Worm (Caenorhabditis elegans): ENCODE data around the gene scl-11.

The scl-11 gene

ce11 chrIV:13051073-13051472 is at the start of gene scl-11:
Gene scl-11 (plus strand): TSS chrIV:13051373.
- TF ChIP-seq W03F9.2 (tag; optimal IDR thresholded peaks at IDR 0.05) (no peak), dao-5 (tag; optimal IDR thresholded peaks at IDR 0.05) (no peak), him-1 (tag; optimal IDR thresholded peaks at IDR 0.05) (no peak)

ce11 chrIV:13008405-13009208 is 42.6 kb upstream of the scl-11 start, which contains the start of gene mbk-2:
Gene mbk-2 (plus strand): TSS chrIV:13009158.
- TF ChIP-seq W03F9.2 (tag; optimal IDR thresholded peaks at IDR 0.05) (no peak), him-1 (tag; optimal IDR thresholded peaks at IDR 0.05) (no peak), dao-5 (tag; optimal IDR thresholded peaks at IDR 0.05) (no peak)

- no peak for TF ChIP-seq dao-5 (tag; optimal IDR thresholded peaks at IDR 0.05)
- no peak for TF ChIP-seq W03F9.2 (tag; optimal IDR thresholded peaks at IDR 0.05)
These were observed 41.7 kb upstream of the scl-11 start for ce11 chrIV:13009507-13009906.

ce11 chrIV:13013231-13013630 is 37.9 kb upstream of the scl-11 start:
- no peak for TF ChIP-seq W03F9.2 (tag; optimal IDR thresholded peaks at IDR 0.05)

- no peak for TF ChIP-seq dao-5 (tag; optimal IDR thresholded peaks at IDR 0.05)
- TF ChIP-seq him-1 (tag; optimal IDR thresholded peaks at IDR 0.05): no peak
- no peak for TF ChIP-seq W03F9.2 (tag; optimal IDR thresholded peaks at IDR 0.05)
These were observed 37.3 kb upstream of the scl-11 start for ce11 chrIV:13013711-13014341.

- peak; percentile 10 for TF ChIP-seq him-1 (tag; optimal IDR thresholded peaks at IDR 0.05)
- no peak for TF ChIP-seq dao-5 (tag; optimal IDR thresholded peaks at IDR 0.05)
These were observed 35.3 kb upstream of the scl-11 start for ce11 chrIV:13015801-13016404.

ce11 chrIV:13016820-13017219 is 34.4 kb upstream of the scl-11 start:
- TF ChIP-seq him-1 (tag; optimal IDR thresholded peaks at IDR 0.05) (no peak), dao-5 (tag; optimal IDR thresholded peaks at IDR 0.05) (no peak), W03F9.2 (tag; optimal IDR thresholded peaks at IDR 0.05) (no peak)

ce11 chrIV:13021006-13021405 is 30.2 kb upstream of the scl-11 start:
- no peak for TF ChIP-seq dao-5 (tag; optimal IDR thresholded peaks at IDR 0.05)
- TF ChIP-seq him-1 (tag; optimal IDR thresholded peaks at IDR 0.05): no peak
- no peak for TF ChIP-seq W03F9.2 (tag; optimal IDR thresholded peaks at IDR 0.05)

ce11 chrIV:13022892-13023291 is 28.3 kb upstream of the scl-11 start:
- no peak for TF ChIP-seq W03F9.2 (tag; optimal IDR thresholded peaks at IDR 0.05)
- TF ChIP-seq him-1 (tag; optimal IDR thresholded peaks at IDR 0.05): no peak
- TF ChIP-seq dao-5 (tag; optimal IDR thresholded peaks at IDR 0.05): no peak

ce11 chrIV:13025853-13026343 is 25.3 kb upstream of the scl-11 start:
- peak; percentile 49 for TF ChIP-seq him-1 (tag; optimal IDR thresholded peaks at IDR 0.05)
- no peak for TF ChIP-seq W03F9.2 (tag; optimal IDR thresholded peaks at IDR 0.05)
- TF ChIP-seq dao-5 (tag; optimal IDR thresholded peaks at IDR 0.05): no peak

ce11 chrIV:13026762-13027161 is 24.4 kb upstream of the scl-11 start:
- no peak for TF ChIP-seq W03F9.2 (tag; optimal IDR thresholded peaks at IDR 0.05)
- TF ChIP-seq dao-5 (tag; optimal IDR thresholded peaks at IDR 0.05): no peak
- TF ChIP-seq him-1 (tag; optimal IDR thresholded peaks at IDR 0.05): no peak

ce11 chrIV:13027801-13028641 is 23.2 kb upstream of the scl-11 start:
- no peak for TF ChIP-seq him-1 (tag; optimal IDR thresholded peaks at IDR 0.05)
- no peak for TF ChIP-seq W03F9.2 (tag; optimal IDR thresholded peaks at IDR 0.05)
- no peak for TF ChIP-seq dao-5 (tag; optimal IDR thresholded peaks at IDR 0.05)

Measured in whole organism, L4/young adult.